Worm (Caenorhabditis elegans) whole organism, L1 larva: Measurements from ENCODE around the gene ZK829.1.

Experiments used
- aha-1 ChIP-seq: fragments of 150-350 bp; optimal IDR thresholded peaks from 2 replicates; lab custom pipeline; 2014; ENCODE audit warnings: missing biosample characterization, missing genetic modification characterization
- ceh-8 ChIP-seq: fragments of 200-800 bp; sonication (Bioruptor generic); optimal IDR thresholded peaks from 2 replicates; lab custom pipeline; 2018; ENCODE audit warnings: mild to moderate bottlenecking, missing genetic modification characterization, moderate library complexity, missing compliant biosample characterization
- ceh-82 ChIP-seq, 3 experiments: fragments of 150-350 bp in 1 of 3; sonication (generic microtip) in 2 of 3; optimal IDR thresholded peaks; 2 replicates each; lab custom pipeline; 2014 to 2017; ENCODE audit warnings: missing biosample characterization in 3 of 3, missing genetic modification characterization in 3 of 3
- ceh-88 ChIP-seq: fragments of 200-800 bp; sonication (Bioruptor generic); IDR thresholded peaks from 2 replicates; pipeline ENCODE4 v1.3.6; 2022; ENCODE audit warnings: missing genetic modification characterization, missing compliant biosample characterization
- ceh-90 ChIP-seq: sonication (generic microtip); optimal IDR thresholded peaks from 2 replicates; lab custom pipeline; 2016; ENCODE audit warnings: missing genetic modification characterization, missing compliant biosample characterization
- efl-1 ChIP-seq, 4 experiments: fragments of 150-350 bp; optimal IDR thresholded peaks in 3 of 4; peaks in 1 of 4; 1 replicate in 1 of 4; 2 replicates in 3 of 4; lab custom pipeline; 2014; ENCODE audit warnings: missing biosample characterization in 2 of 4, missing genetic modification characterization in 2 of 4, missing genetic modification reagents in 2 of 4
- efl-3 ChIP-seq: fragments of 200-800 bp; sonication (Bioruptor generic); optimal IDR thresholded peaks from 2 replicates; lab custom pipeline; 2018; ENCODE audit warnings: mild to moderate bottlenecking, missing genetic modification characterization, missing compliant biosample characterization
- egl-27 ChIP-seq, 2 experiments: fragments of 150-350 bp in 1 of 2; sonication (generic microtip); optimal IDR thresholded peaks; 3 replicates each; lab custom pipeline; 2017 to 2018; ENCODE audit warnings: missing biosample characterization in 2 of 2, missing genetic modification characterization in 2 of 2, missing genetic modification reagents in 2 of 2
- elt-2 ChIP-seq: sonication (generic microtip); optimal IDR thresholded peaks from 2 replicates; lab custom pipeline; 2016; ENCODE audit warnings: missing genetic modification characterization, mild to moderate bottlenecking, inconsistent platforms, missing compliant biosample characterization, missing genetic modification reagents
- ets-5 ChIP-seq: fragments of 200-800 bp; sonication (Bioruptor generic); IDR thresholded peaks from 2 replicates; pipeline ENCODE4 v1.3.6; 2022; ENCODE audit warnings: missing genetic modification characterization, missing compliant biosample characterization
- fkh-8 ChIP-seq: sonication (generic microtip); optimal IDR thresholded peaks from 2 replicates; lab custom pipeline; 2016; ENCODE audit warnings: mild to moderate bottlenecking, missing genetic modification characterization, missing compliant biosample characterization
- grh-1 ChIP-seq: fragments of 200-800 bp; sonication (Bioruptor generic); IDR thresholded peaks from 2 replicates; pipeline ENCODE4 v1.3.6; 2022; ENCODE audit warnings: missing genetic modification reagents, missing genetic modification characterization, missing compliant biosample characterization
- isw-1 ChIP-seq: fragments of 200-800 bp; sonication (Bioruptor generic); IDR thresholded peaks from 2 replicates; pipeline ENCODE4 v1.3.6; 2022; ENCODE audit warnings: missing genetic modification characterization, missing compliant biosample characterization
- jun-1 ChIP-seq: fragments of 150-350 bp; optimal IDR thresholded peaks from 2 replicates; lab custom pipeline; 2014; ENCODE audit warnings: missing biosample characterization, missing genetic modification reagents, missing genetic modification characterization
- lin-13 ChIP-seq: fragments of 150-350 bp; optimal IDR thresholded peaks from 2 replicates; lab custom pipeline; 2014; ENCODE audit warnings: missing biosample characterization, missing genetic modification reagents, missing genetic modification characterization
- lin-14 ChIP-seq: fragments of 200-800 bp; sonication (Bioruptor generic); optimal IDR thresholded peaks from 2 replicates; lab custom pipeline; 2018; ENCODE audit warnings: mild to moderate bottlenecking, missing genetic modification characterization, moderate library complexity, missing compliant biosample characterization
- lin-15B ChIP-seq: fragments of 150-350 bp; sonication (generic microtip); optimal IDR thresholded peaks from 3 replicates; lab custom pipeline; 2014; ENCODE audit warnings: missing biosample characterization, missing genetic modification characterization
- lin-39 ChIP-seq: fragments of 150-350 bp; optimal IDR thresholded peaks from 2 replicates; lab custom pipeline; 2014; ENCODE audit warnings: missing biosample characterization, missing genetic modification reagents, missing genetic modification characterization
- lir-3 ChIP-seq: sonication (generic microtip); optimal IDR thresholded peaks from 2 replicates; lab custom pipeline; 2016; ENCODE audit warnings: mild to moderate bottlenecking, missing genetic modification characterization, moderate library complexity, missing compliant biosample characterization; ENCODE audit not compliant: poor library complexity
- lsy-2 ChIP-seq, 2 experiments: fragments of 150-350 bp; optimal IDR thresholded peaks; 2 replicates each; lab custom pipeline; 2014; ENCODE audit warnings: missing biosample characterization in 2 of 2, missing genetic modification characterization in 2 of 2
- nhr-11 ChIP-seq: fragments of 150-350 bp; optimal IDR thresholded peaks from 2 replicates; lab custom pipeline; 2014; ENCODE audit warnings: missing biosample characterization, missing genetic modification characterization
- nhr-19 ChIP-seq: fragments of 200-800 bp; sonication (Bioruptor generic); conservative IDR thresholded peaks from 2 replicates; pipeline ENCODE4 v1.3.6; 2022; ENCODE audit warnings: missing genetic modification characterization, missing compliant biosample characterization
- nhr-20 ChIP-seq: sonication (generic microtip); optimal IDR thresholded peaks from 2 replicates; lab custom pipeline; 2016; ENCODE audit warnings: mild to moderate bottlenecking, missing genetic modification characterization, missing compliant biosample characterization
- nhr-28 ChIP-seq: fragments of 150-350 bp; optimal IDR thresholded peaks from 2 replicates; lab custom pipeline; 2014; ENCODE audit warnings: missing biosample characterization, missing genetic modification characterization
- nhr-47 ChIP-seq: sonication (generic microtip); optimal IDR thresholded peaks from 2 replicates; lab custom pipeline; 2016; ENCODE audit warnings: mild to moderate bottlenecking, missing genetic modification characterization, moderate library complexity, missing compliant biosample characterization
- skn-1 ChIP-seq: fragments of 150-350 bp; optimal IDR thresholded peaks from 2 replicates; lab custom pipeline; 2014; ENCODE audit warnings: missing biosample characterization, missing genetic modification characterization
- sox-4 ChIP-seq: sonication (generic microtip); optimal IDR thresholded peaks from 2 replicates; lab custom pipeline; 2016; ENCODE audit warnings: missing genetic modification characterization, missing compliant biosample characterization
- unc-130 ChIP-seq: fragments of 150-350 bp; optimal IDR thresholded peaks from 2 replicates; lab custom pipeline; 2017; ENCODE audit warnings: missing biosample characterization, missing genetic modification characterization, inconsistent platforms
- unc-62 ChIP-seq: fragments of 150-350 bp; optimal IDR thresholded peaks from 2 replicates; lab custom pipeline; 2014; ENCODE audit warnings: missing biosample characterization, missing genetic modification reagents, missing genetic modification characterization
- vab-15 ChIP-seq: sonication (generic microtip); optimal IDR thresholded peaks from 2 replicates; lab custom pipeline; 2017; ENCODE audit warnings: missing genotype, mild to moderate bottlenecking, missing genetic modification characterization, missing compliant biosample characterization
- xbp-1 ChIP-seq: sonication (generic microtip); optimal IDR thresholded peaks from 2 replicates; lab custom pipeline; 2016; ENCODE audit warnings: missing genetic modification characterization, missing compliant biosample characterization
- zag-1 ChIP-seq: fragments of 150-350 bp; optimal IDR thresholded peaks from 2 replicates; lab custom pipeline; 2014; ENCODE audit warnings: missing biosample characterization, missing genetic modification characterization
- zip-4 ChIP-seq: fragments of 200-800 bp; sonication (Bioruptor generic); optimal IDR thresholded peaks from 2 replicates; lab custom pipeline; 2018; ENCODE audit warnings: mild to moderate bottlenecking, missing genetic modification characterization, moderate library complexity, missing compliant biosample characterization

Gene ZK829.1

DNA sequence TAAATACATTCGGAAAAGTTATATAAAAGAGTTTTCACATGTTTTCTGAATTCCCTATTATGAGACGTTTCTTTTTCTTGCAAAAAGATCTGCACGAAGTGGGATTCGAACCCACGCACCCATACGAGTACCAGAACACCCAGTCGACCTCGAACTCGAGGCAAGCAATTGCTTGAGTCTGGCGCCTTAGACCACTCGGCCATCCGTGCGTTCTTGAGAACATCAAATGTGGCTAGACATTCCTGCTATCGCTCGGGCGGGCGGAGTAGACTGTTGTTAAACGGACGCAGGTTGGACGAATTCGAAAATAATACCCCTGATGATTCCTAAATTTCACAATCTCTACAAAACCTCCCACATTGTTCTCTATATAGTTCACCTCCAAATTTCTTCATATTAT is 13.8 kb downstream of the ZK829.1 start (continued):
- peak; percentile 41; the same call in 1 of the 2 replicates for TF ChIP-seq ceh-88 (GFP tag; lab: Robert Waterston, UW)
- peak; percentile 94 for TF ChIP-seq nhr-20 (tag; lab: Kevin White, UChicago)
- TF ChIP-seq aha-1 (tag; lab: Kevin White, UChicago): no peak

DNA sequence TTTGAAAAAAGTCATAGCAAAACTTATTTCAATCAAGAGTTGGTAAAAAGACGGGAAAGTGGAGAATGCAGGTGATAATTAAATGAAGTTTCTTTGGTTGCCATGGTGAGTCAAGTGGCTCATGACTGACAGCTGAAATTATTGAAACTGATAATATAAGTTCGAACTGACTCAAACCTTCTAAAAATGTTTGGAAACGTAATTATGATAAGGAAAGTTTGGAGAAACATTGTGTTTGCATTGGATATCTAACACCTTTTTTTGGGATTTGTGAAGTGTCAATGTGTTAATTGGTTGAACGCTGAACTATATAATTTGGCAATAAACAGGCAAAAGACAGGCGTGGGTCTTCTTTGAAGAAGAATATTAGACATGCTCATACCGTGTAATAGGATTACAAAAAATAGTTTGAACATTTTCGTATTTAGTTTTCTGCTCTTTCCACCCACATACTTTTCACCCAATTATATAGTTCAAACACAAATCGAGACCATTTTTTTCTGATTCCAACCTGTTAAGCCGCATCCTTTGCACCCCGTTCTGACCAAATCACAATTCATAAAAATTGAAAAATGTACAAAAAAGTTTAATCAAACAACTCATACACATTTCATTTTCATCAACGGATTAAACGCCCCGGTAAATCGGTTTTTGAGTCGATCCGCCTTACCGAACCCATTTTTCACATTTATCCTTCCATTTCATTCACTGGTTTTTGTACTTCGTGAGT is 16.7 kb downstream of the ZK829.1 start, which contains the start of the genes srlf-33 and srlf-32:
srlf-33 (minus strand) TSS at position 101 of the 730 bp plus-strand sequence.
srlf-32 (plus strand) TSS at position 680 of the 730 bp plus-strand sequence.
- no peak for TF ChIP-seq efl-1 (optimal IDR thresholded peaks at IDR 0.05; lab: Kevin White, UChicago)
- TF ChIP-seq efl-1 (GFP tag; optimal IDR thresholded peaks at IDR 0.05 in 1 of 2; lab: Kevin White, UChicago): peak in 1 of 2 experiments; percentile 43
- no peak for TF ChIP-seq lin-13 (GFP tag; lab: Kevin White, UChicago)

DNA sequence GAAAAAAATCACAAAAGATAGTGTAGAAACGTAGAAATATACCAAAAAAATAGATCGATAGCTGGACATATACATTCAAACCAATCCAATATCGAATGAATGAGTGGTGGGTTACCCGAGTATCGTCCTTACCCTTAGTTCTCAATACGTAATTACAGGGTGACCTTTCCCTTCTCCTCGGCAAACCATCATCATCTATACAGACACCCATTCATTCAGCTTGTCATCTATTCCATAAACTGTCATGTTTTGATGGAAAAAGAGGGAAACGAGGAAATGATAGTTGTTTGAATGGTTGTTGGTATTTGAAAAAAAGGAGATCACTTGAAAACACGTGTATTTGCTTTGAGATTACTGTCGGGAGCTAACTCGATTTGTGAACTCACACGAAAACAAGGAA is 18.1 kb downstream of the ZK829.1 start:
- TF ChIP-seq ceh-82 (tag; optimal IDR thresholded peaks at IDR 0.05; lab: Kevin White, UChicago): no peak
- TF ChIP-seq lin-15B: no peak
- TF ChIP-seq lin-13 (GFP tag; lab: Kevin White, UChicago): no peak
- no peak for TF ChIP-seq ceh-8 (GFP tag; lab: Kevin White, UChicago)
- TF ChIP-seq ets-5: no peak
- no peak for TF ChIP-seq egl-27 (tag; optimal IDR thresholded peaks at IDR 0.05; lab: Kevin White, UChicago)
- TF ChIP-seq unc-62 (GFP tag; lab: Kevin White, UChicago): no peak
- TF ChIP-seq lin-39: no peak
- TF ChIP-seq nhr-11 (tag; lab: Kevin White, UChicago): no peak
- no peak for TF ChIP-seq efl-3 (GFP tag; lab: Kevin White, UChicago)
- TF ChIP-seq xbp-1 (tag; lab: Kevin White, UChicago): no peak
- no peak for TF ChIP-seq skn-1 (tag; lab: Kevin White, UChicago)
- no peak for TF ChIP-seq sox-4 (tag; lab: Kevin White, UChicago)
- no peak for TF ChIP-seq nhr-19 (GFP tag; lab: Robert Waterston, UW)
- no peak for TF ChIP-seq ceh-88 (GFP tag; lab: Robert Waterston, UW)
- TF ChIP-seq unc-130 (tag; lab: Kevin White, UChicago): no peak
- no peak for TF ChIP-seq isw-1 (GFP tag; lab: Robert Waterston, UW)

DNA sequence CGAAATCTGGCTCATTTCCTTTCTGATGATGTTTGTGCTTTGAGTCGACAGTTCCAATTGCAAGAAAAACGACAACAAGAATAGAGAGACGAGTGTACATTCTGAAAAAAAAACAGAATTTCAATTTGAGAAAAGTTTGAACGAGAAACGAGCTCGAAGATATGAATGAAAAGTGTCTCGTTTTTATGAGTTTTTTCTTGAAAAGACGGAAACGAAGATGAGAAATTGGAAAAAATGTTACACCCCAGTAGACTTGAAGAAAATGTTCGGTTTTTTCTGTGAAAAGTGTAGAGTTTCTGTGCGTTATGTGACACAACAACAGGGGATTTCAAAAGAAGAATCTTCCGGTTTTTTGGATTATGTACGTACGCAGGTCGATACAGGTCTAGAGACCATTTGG is 19.1 kb downstream of the ZK829.1 start, which contains the start of gene srlf-31:
srlf-31 (minus strand) TSS at position 101 of the 400 bp plus-strand sequence.
- TF ChIP-seq nhr-28: no peak
- no peak for TF ChIP-seq lsy-2 (tag; optimal IDR thresholded peaks at IDR 0.05; lab: Kevin White, UChicago)
- no peak for TF ChIP-seq lin-14 (GFP tag; lab: Kevin White, UChicago)
- no peak for TF ChIP-seq elt-2
- TF ChIP-seq nhr-47 (tag; lab: Kevin White, UChicago): no peak
- no peak for TF ChIP-seq lir-3 (tag; lab: Kevin White, UChicago)
- TF ChIP-seq zag-1 (tag; lab: Kevin White, UChicago): no peak
- TF ChIP-seq zip-4: no peak
- no peak for TF ChIP-seq ceh-90 (tag; lab: Kevin White, UChicago)
- no peak for TF ChIP-seq grh-1 (GFP tag; lab: Robert Waterston, UW)
- TF ChIP-seq fkh-8 (tag; lab: Kevin White, UChicago): no peak
- no peak for TF ChIP-seq jun-1

DNA sequence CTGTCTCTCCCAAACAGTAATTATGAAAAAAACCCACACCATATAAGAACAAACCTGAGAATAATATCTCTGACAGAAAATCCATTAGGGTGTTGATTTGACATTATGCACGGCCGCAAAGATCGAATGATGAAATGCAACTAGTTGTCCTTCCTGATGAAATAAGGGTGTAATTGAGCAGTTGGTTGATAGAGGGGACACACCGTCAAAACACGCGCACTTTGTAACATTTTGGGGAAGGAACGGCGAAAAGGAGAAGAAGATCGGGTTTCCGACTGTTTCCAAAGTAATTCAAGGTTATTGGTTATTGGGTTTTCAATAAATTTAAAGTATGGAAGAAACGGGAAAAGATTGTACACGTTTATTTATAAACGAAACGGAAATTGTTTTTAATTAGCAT is 20.2 kb downstream of the ZK829.1 start, which contains the start of gene ZK822.1:
ZK822.1 (minus strand) TSS at position 121 of the 400 bp plus-strand sequence.
- TF ChIP-seq vab-15 (tag; lab: Kevin White, UChicago): no peak
- TF ChIP-seq, all 84 proteins: peak for 0
